Worm (Caenorhabditis elegans) whole organism, L1 larva: Measurements from ENCODE around the gene F13H8.11.

Experiments
- C04F5.9 ChIP-seq: sonication (generic microtip); optimal IDR thresholded peaks from 2 replicates; lab custom pipeline; 2016; ENCODE audit warnings: missing genetic modification characterization, missing compliant biosample characterization
- C16A3.4 ChIP-seq: fragments of 150-350 bp; optimal IDR thresholded peaks from 2 replicates; lab custom pipeline; 2014; ENCODE audit warnings: missing biosample characterization, missing genetic modification characterization
- F16B12.6 ChIP-seq: fragments of 150-350 bp; optimal IDR thresholded peaks from 2 replicates; lab custom pipeline; 2014; ENCODE audit warnings: missing biosample characterization, missing genetic modification characterization
- Y116A8C.19 ChIP-seq: sonication (generic microtip); optimal IDR thresholded peaks from 2 replicates; lab custom pipeline; 2016; ENCODE audit warnings: missing compliant biosample characterization, missing genetic modification characterization, borderline replicate concordance
- aha-1 ChIP-seq: fragments of 150-350 bp; optimal IDR thresholded peaks from 2 replicates; lab custom pipeline; 2014; ENCODE audit warnings: missing biosample characterization, missing genetic modification characterization
- aly-2 ChIP-seq: fragments of 150-350 bp; optimal IDR thresholded peaks from 2 replicates; lab custom pipeline; 2014; ENCODE audit warnings: missing biosample characterization, missing genetic modification characterization
- ama-1 ChIP-seq: fragments of 150-350 bp; optimal IDR thresholded peaks from 2 replicates; lab custom pipeline; 2014
- blmp-1 ChIP-seq: fragments of 150-350 bp; optimal IDR thresholded peaks from 2 replicates; lab custom pipeline; 2014; ENCODE audit warnings: missing biosample characterization, missing genetic modification characterization
- ceh-63 ChIP-seq: fragments of 200-800 bp; sonication (Bioruptor generic); optimal IDR thresholded peaks from 2 replicates; lab custom pipeline; 2018; ENCODE audit warnings: mild to moderate bottlenecking, missing genetic modification characterization, missing compliant biosample characterization
- ceh-8 ChIP-seq: fragments of 200-800 bp; sonication (Bioruptor generic); optimal IDR thresholded peaks from 2 replicates; lab custom pipeline; 2018; ENCODE audit warnings: mild to moderate bottlenecking, missing genetic modification characterization, moderate library complexity, missing compliant biosample characterization
- ceh-82 ChIP-seq, 3 experiments: fragments of 150-350 bp in 1 of 3; sonication (generic microtip) in 2 of 3; optimal IDR thresholded peaks; 2 replicates each; lab custom pipeline; 2014 to 2017; ENCODE audit warnings: missing biosample characterization in 3 of 3, missing genetic modification characterization in 3 of 3
- ceh-88 ChIP-seq: fragments of 200-800 bp; sonication (Bioruptor generic); IDR thresholded peaks from 2 replicates; pipeline ENCODE4 v1.3.6; 2022; ENCODE audit warnings: missing genetic modification characterization, missing compliant biosample characterization
- ces-1 ChIP-seq: fragments of 150-350 bp; optimal IDR thresholded peaks from 2 replicates; lab custom pipeline; 2014; ENCODE audit warnings: missing biosample characterization, missing genetic modification reagents, missing genetic modification characterization
- egl-13 ChIP-seq: sonication (generic microtip); optimal IDR thresholded peaks from 2 replicates; lab custom pipeline; 2016; ENCODE audit warnings: missing genotype, missing genetic modification reagents, missing genetic modification characterization, missing compliant biosample characterization
- elt-3 ChIP-seq, 6 experiments: fragments of 150-350 bp in 1 of 6; sonication (generic microtip); optimal IDR thresholded peaks; 2 replicates each; lab custom pipeline; 2017 to 2018; ENCODE audit warnings: missing biosample characterization in 6 of 6, missing genetic modification characterization in 6 of 6, inconsistent platforms in 1 of 6
- fkh-10 ChIP-seq: sonication (generic microtip); optimal IDR thresholded peaks from 2 replicates; lab custom pipeline; 2017; ENCODE audit warnings: missing biosample characterization, missing genetic modification reagents, missing genetic modification characterization
- fkh-4 ChIP-seq: sonication (generic microtip); optimal IDR thresholded peaks from 2 replicates; lab custom pipeline; 2016; ENCODE audit warnings: missing compliant biosample characterization, missing genetic modification characterization, borderline replicate concordance
- hlh-17 ChIP-seq: fragments of 200-800 bp; sonication (Bioruptor generic); optimal IDR thresholded peaks from 2 replicates; lab custom pipeline; 2018; ENCODE audit warnings: missing genetic modification characterization, mild to moderate bottlenecking, missing compliant biosample characterization, moderate library complexity, borderline replicate concordance
- irx-1 ChIP-seq: sonication (generic microtip); optimal IDR thresholded peaks from 2 replicates; lab custom pipeline; 2016; ENCODE audit warnings: missing genetic modification characterization, missing compliant biosample characterization
- isw-1 ChIP-seq: fragments of 200-800 bp; sonication (Bioruptor generic); IDR thresholded peaks from 2 replicates; pipeline ENCODE4 v1.3.6; 2022; ENCODE audit warnings: missing genetic modification characterization, missing compliant biosample characterization
- jun-1 ChIP-seq: fragments of 150-350 bp; optimal IDR thresholded peaks from 2 replicates; lab custom pipeline; 2014; ENCODE audit warnings: missing biosample characterization, missing genetic modification reagents, missing genetic modification characterization
- lin-13 ChIP-seq: fragments of 150-350 bp; optimal IDR thresholded peaks from 2 replicates; lab custom pipeline; 2014; ENCODE audit warnings: missing biosample characterization, missing genetic modification reagents, missing genetic modification characterization
- lin-15B ChIP-seq: fragments of 150-350 bp; sonication (generic microtip); optimal IDR thresholded peaks from 3 replicates; lab custom pipeline; 2014; ENCODE audit warnings: missing biosample characterization, missing genetic modification characterization
- lin-35 ChIP-seq, 2 experiments: fragments of 150-350 bp; optimal IDR thresholded peaks; 2 replicates each; lab custom pipeline; 2014; ENCODE audit warnings: missing biosample characterization in 2 of 2, missing genetic modification characterization in 2 of 2, missing genetic modification reagents in 2 of 2
- lin-39 ChIP-seq: fragments of 150-350 bp; optimal IDR thresholded peaks from 2 replicates; lab custom pipeline; 2014; ENCODE audit warnings: missing biosample characterization, missing genetic modification reagents, missing genetic modification characterization
- lir-3 ChIP-seq: sonication (generic microtip); optimal IDR thresholded peaks from 2 replicates; lab custom pipeline; 2016; ENCODE audit warnings: mild to moderate bottlenecking, missing genetic modification characterization, moderate library complexity, missing compliant biosample characterization; ENCODE audit not compliant: poor library complexity
- lsy-2 ChIP-seq, 2 experiments: fragments of 150-350 bp; optimal IDR thresholded peaks; 2 replicates each; lab custom pipeline; 2014; ENCODE audit warnings: missing biosample characterization in 2 of 2, missing genetic modification characterization in 2 of 2
- mab-9 ChIP-seq: fragments of 200-800 bp; sonication (Bioruptor generic); IDR thresholded peaks from 2 replicates; pipeline ENCODE4 v1.3.6; 2022; ENCODE audit warnings: missing genetic modification reagents, missing genetic modification characterization, missing compliant biosample characterization
- mef-2 ChIP-seq: fragments of 150-350 bp; optimal IDR thresholded peaks from 2 replicates; lab custom pipeline; 2014; ENCODE audit warnings: missing biosample characterization, missing genetic modification characterization
- mep-1 ChIP-seq: fragments of 150-350 bp; optimal IDR thresholded peaks from 2 replicates; lab custom pipeline; 2014; ENCODE audit warnings: missing biosample characterization, missing genetic modification characterization
- nhr-11 ChIP-seq: fragments of 150-350 bp; optimal IDR thresholded peaks from 2 replicates; lab custom pipeline; 2014; ENCODE audit warnings: missing biosample characterization, missing genetic modification characterization
- nhr-20 ChIP-seq: sonication (generic microtip); optimal IDR thresholded peaks from 2 replicates; lab custom pipeline; 2016; ENCODE audit warnings: mild to moderate bottlenecking, missing genetic modification characterization, missing compliant biosample characterization
- nhr-237 ChIP-seq: fragments of 150-350 bp; optimal IDR thresholded peaks from 2 replicates; lab custom pipeline; 2014; ENCODE audit warnings: missing biosample characterization, missing genetic modification characterization
- nhr-71 ChIP-seq: sonication (generic microtip); optimal IDR thresholded peaks from 2 replicates; lab custom pipeline; 2016; ENCODE audit warnings: mild to moderate bottlenecking, missing genetic modification characterization, moderate library complexity, missing compliant biosample characterization
- nhr-76 ChIP-seq: sonication (generic microtip); optimal IDR thresholded peaks from 2 replicates; lab custom pipeline; 2017; ENCODE audit warnings: missing biosample characterization, missing genetic modification characterization
- nhr-85 ChIP-seq: sonication (generic microtip); peaks from one replicate; lab custom pipeline; 2016; ENCODE audit warnings: missing genetic modification characterization, inconsistent platforms, missing compliant biosample characterization
- nhr-90 ChIP-seq: sonication (generic microtip); optimal IDR thresholded peaks from 2 replicates; lab custom pipeline; 2016; ENCODE audit warnings: mild to moderate bottlenecking, missing genetic modification characterization, missing compliant biosample characterization; ENCODE audit not compliant: poor library complexity
- pax-3 ChIP-seq: fragments of 200-800 bp; sonication (Bioruptor generic); optimal IDR thresholded peaks from 2 replicates; lab custom pipeline; 2018; ENCODE audit warnings: mild to moderate bottlenecking, missing genetic modification characterization, moderate library complexity, missing compliant biosample characterization
- pqm-1 ChIP-seq: sonication (generic microtip); optimal IDR thresholded peaks from 3 replicates; lab custom pipeline; 2017; ENCODE audit warnings: missing biosample characterization, missing genetic modification characterization
- rnt-1 ChIP-seq: sonication (generic microtip); optimal IDR thresholded peaks from 2 replicates; lab custom pipeline; 2016; ENCODE audit warnings: mild to moderate bottlenecking, missing genetic modification characterization, moderate library complexity, missing compliant biosample characterization
- snpc-4 ChIP-seq: fragments of 150-350 bp; optimal IDR thresholded peaks from 2 replicates; lab custom pipeline; 2014; ENCODE audit warnings: missing biosample characterization, missing genetic modification characterization
- sox-4 ChIP-seq: sonication (generic microtip); optimal IDR thresholded peaks from 2 replicates; lab custom pipeline; 2016; ENCODE audit warnings: missing genetic modification characterization, missing compliant biosample characterization
- swsn-7 ChIP-seq: sonication (generic microtip); optimal IDR thresholded peaks from 2 replicates; lab custom pipeline; 2016; ENCODE audit warnings: missing genetic modification characterization, missing compliant biosample characterization
- tbx-2 ChIP-seq: sonication (generic microtip); optimal IDR thresholded peaks from 2 replicates; lab custom pipeline; 2016; ENCODE audit warnings: missing genetic modification characterization, missing compliant biosample characterization
- tlp-1 ChIP-seq: fragments of 150-350 bp; optimal IDR thresholded peaks from 2 replicates; lab custom pipeline; 2014; ENCODE audit warnings: missing biosample characterization, missing genetic modification characterization
- unc-130 ChIP-seq: fragments of 150-350 bp; optimal IDR thresholded peaks from 2 replicates; lab custom pipeline; 2017; ENCODE audit warnings: missing biosample characterization, missing genetic modification characterization, inconsistent platforms
- unc-62 ChIP-seq: fragments of 150-350 bp; optimal IDR thresholded peaks from 2 replicates; lab custom pipeline; 2014; ENCODE audit warnings: missing biosample characterization, missing genetic modification reagents, missing genetic modification characterization
- unc-98 ChIP-seq: fragments of 200-800 bp; sonication (Bioruptor generic); IDR thresholded peaks from 2 replicates; pipeline ENCODE4 v1.3.6; 2022; ENCODE audit warnings: missing genetic modification characterization, missing compliant biosample characterization
- vab-15 ChIP-seq: sonication (generic microtip); optimal IDR thresholded peaks from 2 replicates; lab custom pipeline; 2017; ENCODE audit warnings: missing genotype, mild to moderate bottlenecking, missing genetic modification characterization, missing compliant biosample characterization
- xbp-1 ChIP-seq: sonication (generic microtip); optimal IDR thresholded peaks from 2 replicates; lab custom pipeline; 2016; ENCODE audit warnings: missing genetic modification characterization, missing compliant biosample characterization
- zag-1 ChIP-seq: fragments of 150-350 bp; optimal IDR thresholded peaks from 2 replicates; lab custom pipeline; 2014; ENCODE audit warnings: missing biosample characterization, missing genetic modification characterization
- zip-4 ChIP-seq: fragments of 200-800 bp; sonication (Bioruptor generic); optimal IDR thresholded peaks from 2 replicates; lab custom pipeline; 2018; ENCODE audit warnings: mild to moderate bottlenecking, missing genetic modification characterization, moderate library complexity, missing compliant biosample characterization
- ztf-4 ChIP-seq: fragments of 150-350 bp; optimal IDR thresholded peaks from 2 replicates; lab custom pipeline; 2014; ENCODE audit warnings: missing biosample characterization, missing genetic modification characterization

The F13H8.11 gene

ce11 chrII:6269805-6270414, 10.1 kb upstream of the F13H8.11 start, which contains the start of gene F13H8.2 (continued):
- TF ChIP-seq elt-3 (tag; optimal IDR thresholded peaks at IDR 0.05; lab: Kevin White, UChicago) (peak in 2 of 6 experiments; percentile 55), isw-1 (GFP tag; lab: Robert Waterston, UW) (peak; percentile 88), C16A3.4 (tag; lab: Kevin White, UChicago) (peak; percentile 80), unc-62 (no peak), vab-15 (tag; lab: Kevin White, UChicago) (peak; percentile 41), mab-9 (GFP tag; lab: Robert Waterston, UW) (peak; percentile 83), fkh-10 (GFP tag; lab: Kevin White, UChicago) (peak; percentile 20), lin-15B (tag; lab: Kevin White, UChicago) (peak; percentile 70), ceh-88 (GFP tag; lab: Robert Waterston, UW) (peak; percentile 81), zag-1 (tag; lab: Kevin White, UChicago) (no peak), ztf-4 (tag; lab: Kevin White, UChicago) (peak; percentile 47), mep-1 (tag; lab: Kevin White, UChicago) (peak; percentile 80), tbx-2 (tag; lab: Kevin White, UChicago) (peak; percentile 86), pax-3 (tag; lab: Kevin White, UChicago) (peak; percentile 59), snpc-4 (tag; lab: Kevin White, UChicago) (peak; percentile 44), ama-1 (lab: Kevin White, UChicago) (peak; percentile 67), lin-35 (GFP tag; optimal IDR thresholded peaks at IDR 0.05; lab: Kevin White, UChicago) (peak; percentile 96 to 98), aha-1 (tag; lab: Kevin White, UChicago) (no peak), tlp-1 (tag; lab: Kevin White, UChicago) (no peak), Y116A8C.19 (no peak), mef-2 (tag; lab: Kevin White, UChicago) (no peak), nhr-76 (tag; lab: Kevin White, UChicago) (no peak), egl-13 (peak; percentile 81), nhr-237 (tag; lab: Kevin White, UChicago) (no peak), rnt-1 (tag; lab: Kevin White, UChicago) (peak; percentile 88), irx-1 (tag; lab: Kevin White, UChicago) (peak; percentile 58), xbp-1 (peak; percentile 75), C04F5.9 (tag; lab: Kevin White, UChicago) (peak; percentile 58), lir-3 (tag; lab: Kevin White, UChicago) (peak; percentile 72), jun-1 (tag; lab: Kevin White, UChicago) (peak; percentile 57), ces-1 (GFP tag; lab: Kevin White, UChicago) (no peak), pqm-1 (tag; lab: Kevin White, UChicago) (no peak), ceh-8 (peak; percentile 83), lin-39 (no peak), nhr-85 (tag; lab: Kevin White, UChicago) (peak; percentile 88), ceh-82 (tag; optimal IDR thresholded peaks at IDR 0.05; lab: Kevin White, UChicago) (peak; percentile 74 to 78 (median 75)), lsy-2 (tag; optimal IDR thresholded peaks at IDR 0.05; lab: Kevin White, UChicago) (peak; percentile 82 to 90), aly-2 (tag; lab: Kevin White, UChicago) (peak; percentile 63), sox-4 (peak; percentile 25), unc-130 (peak; percentile 90), blmp-1 (tag; lab: Kevin White, UChicago) (peak; percentile 70), unc-98 (no peak), fkh-4 (no peak), nhr-90 (tag; lab: Kevin White, UChicago) (peak; percentile 77), swsn-7 (tag; lab: Kevin White, UChicago) (peak; percentile 82), nhr-11 (no peak), lin-13 (GFP tag; lab: Kevin White, UChicago) (peak; percentile 56), nhr-20 (tag; lab: Kevin White, UChicago) (peak; percentile 84), ceh-63 (GFP tag; lab: Kevin White, UChicago) (no peak), F16B12.6 (peak; percentile 98), hlh-17 (GFP tag; lab: Kevin White, UChicago) (no peak), nhr-71 (peak; percentile 90), zip-4 (GFP tag; lab: Kevin White, UChicago) (peak; percentile 54)
